Worm (Caenorhabditis elegans) whole organism, L4 larva: Measurements from ENCODE around the gene C45G9.9.

Experiments used
- F10B5.3 ChIP-seq: sonication (generic microtip); optimal IDR thresholded peaks from 2 replicates; lab custom pipeline; 2016; ENCODE audit warnings: mild to moderate bottlenecking, missing genetic modification characterization, missing compliant biosample characterization
- F26F4.8 ChIP-seq: fragments of 200-800 bp; sonication (Bioruptor generic); conservative IDR thresholded peaks from 2 replicates; pipeline ENCODE4 v1.3.6; 2022; ENCODE audit warnings: missing genetic modification characterization, missing compliant biosample characterization
- F49E8.2 ChIP-seq: sonication (generic microtip); optimal IDR thresholded peaks from 2 replicates; lab custom pipeline; 2016; ENCODE audit warnings: missing compliant biosample characterization, mild to moderate bottlenecking, missing genetic modification characterization, borderline replicate concordance
- Y105C5A.15 ChIP-seq: fragments of 200-800 bp; sonication (Bioruptor generic); IDR thresholded peaks from 2 replicates; pipeline ENCODE4 v1.3.6; 2022; ENCODE audit warnings: missing genetic modification characterization, missing compliant biosample characterization
- Y48G9A.11 ChIP-seq: fragments of 200-800 bp; sonication (Bioruptor generic); IDR thresholded peaks from 2 replicates; pipeline ENCODE4 v1.3.6; 2022; ENCODE audit warnings: missing genetic modification reagents, missing genetic modification characterization, missing compliant biosample characterization
- ZK337.2 ChIP-seq: fragments of 200-800 bp; sonication (Bioruptor generic); IDR thresholded peaks from 2 replicates; pipeline ENCODE4 v1.3.6; 2022; ENCODE audit warnings: missing genetic modification reagents, missing genetic modification characterization, missing compliant biosample characterization
- aha-1 ChIP-seq: fragments of 150-350 bp; peaks from one replicate; lab custom pipeline; 2014; ENCODE audit warnings: missing biosample characterization, missing genetic modification characterization
- aly-2 ChIP-seq: sonication (generic microtip); optimal IDR thresholded peaks from 2 replicates; lab custom pipeline; 2018; ENCODE audit warnings: missing biosample characterization, missing genetic modification characterization
- ama-1 ChIP-seq: fragments of 150-350 bp; optimal IDR thresholded peaks from 2 replicates; lab custom pipeline; 2014; ENCODE audit warnings: inconsistent platforms, mixed read lengths
- ceh-44 ChIP-seq: fragments of 200-800 bp; sonication (Bioruptor generic); IDR thresholded peaks from 2 replicates; pipeline ENCODE4 v1.3.6; 2022; ENCODE audit warnings: missing genetic modification reagents, missing genetic modification characterization, missing compliant biosample characterization
- ceh-82 ChIP-seq: sonication (generic microtip); optimal IDR thresholded peaks from 2 replicates; lab custom pipeline; 2017; ENCODE audit warnings: missing biosample characterization, missing genetic modification characterization
- ctbp-1 ChIP-seq: fragments of 200-800 bp; sonication (Bioruptor generic); IDR thresholded peaks from 2 replicates; pipeline ENCODE4 v1.3.6; 2022; ENCODE audit warnings: missing genetic modification reagents, missing genetic modification characterization, missing compliant biosample characterization
- daf-12 ChIP-seq: fragments of 150-350 bp; optimal IDR thresholded peaks from 2 replicates; lab custom pipeline; 2014; ENCODE audit warnings: missing biosample characterization, missing genetic modification reagents, missing genetic modification characterization
- daf-16 ChIP-seq, 3 experiments: sonication (generic microtip); optimal IDR thresholded peaks; 2 replicates each; lab custom pipeline; 2016 to 2017; ENCODE audit warnings: missing genetic modification characterization in 3 of 3, missing genetic modification reagents in 3 of 3, mild to moderate bottlenecking in 2 of 3, missing compliant biosample characterization in 2 of 3, missing biosample characterization in 1 of 3, moderate library complexity in 1 of 3
- dmd-6 ChIP-seq: fragments of 200-800 bp; sonication (Bioruptor generic); IDR thresholded peaks from 2 replicates; pipeline ENCODE4 v1.3.6; 2022; ENCODE audit warnings: missing genetic modification reagents, missing genetic modification characterization, missing compliant biosample characterization
- dmd-9 ChIP-seq: fragments of 200-800 bp; sonication (Bioruptor generic); IDR thresholded peaks from 2 replicates; pipeline ENCODE4 v1.3.6; 2022; ENCODE audit warnings: missing genetic modification reagents, missing genetic modification characterization, missing compliant biosample characterization
- duxl-1 ChIP-seq: sonication (generic microtip); optimal IDR thresholded peaks from 2 replicates; lab custom pipeline; 2016; ENCODE audit warnings: mild to moderate bottlenecking, missing genetic modification characterization, moderate library complexity, missing compliant biosample characterization; ENCODE audit not compliant: poor library complexity
- fkh-10 ChIP-seq: fragments of 150-350 bp; optimal IDR thresholded peaks from 2 replicates; lab custom pipeline; 2014; ENCODE audit warnings: missing biosample characterization, missing genetic modification reagents, missing genetic modification characterization
- hif-1 ChIP-seq, 2 experiments: sonication (generic microtip); optimal IDR thresholded peaks; 2 replicates each; lab custom pipeline; 2016 to 2017; ENCODE audit warnings: missing compliant biosample characterization in 2 of 2, missing genetic modification characterization in 2 of 2, missing genetic modification reagents in 2 of 2, missing genotype in 2 of 2, mild to moderate bottlenecking in 1 of 2
- hlh-30 ChIP-seq: sonication (generic microtip); optimal IDR thresholded peaks from 2 replicates; lab custom pipeline; 2017; ENCODE audit warnings: antibody characterized with exemption, mild to moderate bottlenecking, missing genetic modification characterization, missing compliant biosample characterization; ENCODE audit not compliant: insufficient read depth
- hmg-1.1 ChIP-seq: fragments of 200-800 bp; sonication (Bioruptor generic); IDR thresholded peaks from 2 replicates; pipeline ENCODE4 v1.3.6; 2022; ENCODE audit warnings: missing genetic modification reagents, missing genetic modification characterization, missing compliant biosample characterization
- jun-1 ChIP-seq: fragments of 150-350 bp; optimal IDR thresholded peaks from 2 replicates; lab custom pipeline; 2014; ENCODE audit warnings: missing biosample characterization, missing genetic modification reagents, missing genetic modification characterization
- lim-7 ChIP-seq: fragments of 200-800 bp; sonication (Bioruptor generic); IDR thresholded peaks from 2 replicates; pipeline ENCODE4 v1.3.6; 2022; ENCODE audit warnings: missing genetic modification characterization, missing compliant biosample characterization
- lin-1 ChIP-seq: fragments of 200-800 bp; sonication (Bioruptor generic); IDR thresholded peaks from 2 replicates; pipeline ENCODE4 v1.3.6; 2022; ENCODE audit warnings: missing genetic modification reagents, missing genetic modification characterization, missing compliant biosample characterization
- lin-15B ChIP-seq: fragments of 150-350 bp; sonication (generic microtip); optimal IDR thresholded peaks from 3 replicates; lab custom pipeline; 2014; ENCODE audit warnings: missing biosample characterization, missing genetic modification characterization
- lin-29 ChIP-seq: fragments of 200-800 bp; sonication (Bioruptor generic); IDR thresholded peaks from 2 replicates; pipeline ENCODE4 v1.3.6; 2022; ENCODE audit warnings: missing genetic modification reagents, missing genetic modification characterization, missing compliant biosample characterization
- lin-39 ChIP-seq: fragments of 150-350 bp; optimal IDR thresholded peaks from 2 replicates; lab custom pipeline; 2014; ENCODE audit warnings: missing biosample characterization, missing genetic modification reagents, missing genetic modification characterization
- lsy-2 ChIP-seq, 2 experiments: fragments of 150-350 bp in 1 of 2; sonication (generic microtip) in 1 of 2; optimal IDR thresholded peaks; 2 replicates each; lab custom pipeline; 2014 to 2017; ENCODE audit warnings: missing biosample characterization in 2 of 2, missing genetic modification characterization in 2 of 2
- madf-9 ChIP-seq: fragments of 200-800 bp; sonication (Bioruptor generic); conservative IDR thresholded peaks from 2 replicates; pipeline ENCODE4 v1.3.6; 2022; ENCODE audit warnings: missing genetic modification reagents, missing genetic modification characterization, missing compliant biosample characterization
- mep-1 ChIP-seq: fragments of 150-350 bp; sonication (generic microtip); optimal IDR thresholded peaks from 3 replicates; lab custom pipeline; 2014; ENCODE audit warnings: missing biosample characterization, missing genetic modification characterization
- mxl-2 ChIP-seq: fragments of 200-800 bp; sonication (Bioruptor generic); conservative IDR thresholded peaks from 2 replicates; pipeline ENCODE4 v1.3.6; 2022; ENCODE audit warnings: missing genetic modification reagents, missing genetic modification characterization, missing compliant biosample characterization
- mxl-3 ChIP-seq: fragments of 200-800 bp; sonication (Bioruptor generic); optimal IDR thresholded peaks from 2 replicates; lab custom pipeline; 2018; ENCODE audit warnings: mild to moderate bottlenecking, missing genetic modification characterization, missing compliant biosample characterization
- nhr-10 ChIP-seq: fragments of 150-350 bp; optimal IDR thresholded peaks from 2 replicates; lab custom pipeline; 2014; ENCODE audit warnings: missing biosample characterization, missing genetic modification characterization
- nhr-111 ChIP-seq: fragments of 200-800 bp; sonication (Bioruptor generic); optimal IDR thresholded peaks from 2 replicates; lab custom pipeline; 2018; ENCODE audit warnings: mild to moderate bottlenecking, missing genetic modification characterization, missing compliant biosample characterization
- nhr-42 ChIP-seq: fragments of 200-800 bp; sonication (Bioruptor generic); IDR thresholded peaks from 2 replicates; pipeline ENCODE4 v1.3.6; 2022; ENCODE audit warnings: missing genetic modification characterization, missing compliant biosample characterization
- nhr-6 ChIP-seq: fragments of 150-350 bp; optimal IDR thresholded peaks from 2 replicates; lab custom pipeline; 2014; ENCODE audit warnings: missing biosample characterization, missing genetic modification characterization
- nhr-77 ChIP-seq: fragments of 150-350 bp; optimal IDR thresholded peaks from 2 replicates; lab custom pipeline; 2014; ENCODE audit warnings: missing biosample characterization, missing genetic modification characterization
- php-3 ChIP-seq: fragments of 200-800 bp; sonication (Bioruptor generic); IDR thresholded peaks from 2 replicates; pipeline ENCODE4 v1.3.6; 2022; ENCODE audit warnings: missing genetic modification reagents, missing genetic modification characterization, missing compliant biosample characterization
- rbr-2 ChIP-seq: sonication (generic microtip); optimal IDR thresholded peaks from 2 replicates; lab custom pipeline; 2016; ENCODE audit warnings: missing genotype, missing genetic modification characterization, missing compliant biosample characterization
- set-16 ChIP-seq: fragments of 200-800 bp; sonication (Bioruptor generic); IDR thresholded peaks from 2 replicates; pipeline ENCODE4 v1.3.6; 2022; ENCODE audit warnings: missing genetic modification reagents, missing genetic modification characterization, missing compliant biosample characterization
- snpc-1.2 ChIP-seq: fragments of 200-800 bp; sonication (Bioruptor generic); IDR thresholded peaks from 2 replicates; pipeline ENCODE4 v1.3.6; 2022; ENCODE audit warnings: missing genetic modification reagents, missing genetic modification characterization, missing compliant biosample characterization
- spr-1 ChIP-seq: sonication (generic microtip); optimal IDR thresholded peaks from 2 replicates; lab custom pipeline; 2016; ENCODE audit warnings: mild to moderate bottlenecking, missing genetic modification characterization, missing compliant biosample characterization
- tag-97 ChIP-seq: fragments of 200-800 bp; sonication (Bioruptor generic); IDR thresholded peaks from 2 replicates; pipeline ENCODE4 v1.3.6; 2022; ENCODE audit warnings: missing genetic modification characterization, missing compliant biosample characterization
- unc-130 ChIP-seq: sonication (generic microtip); optimal IDR thresholded peaks from 2 replicates; lab custom pipeline; 2016; ENCODE audit warnings: missing genetic modification reagents, missing genetic modification characterization, missing compliant biosample characterization
- unc-62 ChIP-seq, 3 experiments: fragments of 150-350 bp in 1 of 3; sonication (generic microtip); optimal IDR thresholded peaks in 2 of 3; peaks in 1 of 3; 1 replicate in 1 of 3; 2 replicates in 2 of 3; lab custom pipeline; 2014 to 2017; ENCODE audit warnings: missing biosample characterization in 3 of 3, missing genetic modification characterization in 3 of 3, missing genetic modification reagents in 3 of 3, missing genotype in 1 of 3
- ztf-11 ChIP-seq: fragments of 150-350 bp; optimal IDR thresholded peaks from 2 replicates; lab custom pipeline; 2014; ENCODE audit warnings: missing biosample characterization, missing genetic modification characterization
- ztf-7 ChIP-seq: fragments of 150-350 bp; optimal IDR thresholded peaks from 2 replicates; lab custom pipeline; 2014; ENCODE audit warnings: missing biosample characterization, missing genetic modification characterization

C45G9.9 gene

ce11 chrIII:5080700-5081572, 25.3 kb upstream of the C45G9.9 start (continued):
- peak; percentile 38 for TF ChIP-seq jun-1
- peak; percentile 46 for TF ChIP-seq unc-130 (GFP tag; lab: Kevin White, UChicago)
- TF ChIP-seq mxl-3 = peak; percentile 60
- peak; percentile 70 for TF ChIP-seq fkh-10
- peak; percentile 81 for TF ChIP-seq nhr-111 (GFP tag; lab: Kevin White, UChicago)
- no peak for TF ChIP-seq ztf-11 (tag; lab: Kevin White, UChicago)
- 0 out of 2 replicates have a peak, but pooled peaks have one; percentile 58 for TF ChIP-seq mxl-2 (GFP tag; lab: Robert Waterston, UW)
- TF ChIP-seq rbr-2 (tag; lab: Kevin White, UChicago) = peak; percentile 90
- peak; percentile 90 for TF ChIP-seq ctbp-1 (GFP tag; lab: Robert Waterston, UW)
- no peak for TF ChIP-seq tag-97 (GFP tag; lab: Robert Waterston, UW)
- TF ChIP-seq nhr-6 (tag; lab: Kevin White, UChicago) = peak; percentile 46
- TF ChIP-seq F49E8.2 (tag; lab: Kevin White, UChicago) = peak; percentile 93
- peak; percentile 80 for TF ChIP-seq dmd-9 (GFP tag; lab: Robert Waterston, UW)
- TF ChIP-seq ceh-82 (tag; lab: Kevin White, UChicago) = no peak
- peak; percentile 86 for TF ChIP-seq snpc-1.2 (GFP tag; lab: Robert Waterston, UW)
- TF ChIP-seq lin-1 (GFP tag; lab: Robert Waterston, UW) = peak; percentile 73; the same call in 1 of the 2 replicates
- TF ChIP-seq Y48G9A.11 (GFP tag; lab: Robert Waterston, UW) = peak; percentile 87
- peak; percentile 81 for TF ChIP-seq ceh-44 (GFP tag; lab: Robert Waterston, UW)
- peak; percentile 87 for TF ChIP-seq duxl-1 (tag; lab: Kevin White, UChicago)
- peak; percentile 42; the same call in 1 of the 2 replicates for TF ChIP-seq set-16 (GFP tag; lab: Robert Waterston, UW)
- TF ChIP-seq ama-1 (lab: Kevin White, UChicago) = peak; percentile 41
- TF ChIP-seq hif-1 (tag; optimal IDR thresholded peaks at IDR 0.05; lab: Kevin White, UChicago) = peak; percentile 5 to 96
- peak in 1 of 2 experiments; percentile 57 for TF ChIP-seq unc-62 (GFP tag; optimal IDR thresholded peaks at IDR 0.05 in 1 of 2; lab: Kevin White, UChicago)
- no peak for TF ChIP-seq unc-62 (tag; optimal IDR thresholded peaks at IDR 0.05; lab: Kevin White, UChicago)
- peak; percentile 49; the same call in 1 of the 2 replicates for TF ChIP-seq lin-29 (GFP tag; lab: Robert Waterston, UW)
- no peak for TF ChIP-seq nhr-77 (tag; lab: Kevin White, UChicago)
- TF ChIP-seq lin-39 = no peak
- peak; percentile 67 for TF ChIP-seq dmd-6 (GFP tag; lab: Robert Waterston, UW)
- TF ChIP-seq spr-1 = peak; percentile 77
- no peak for TF ChIP-seq lin-15B (tag; lab: Kevin White, UChicago)

ce11 chrIII:5078062-5078461, 22.5 kb upstream of the C45G9.9 start:
- TF ChIP-seq aha-1 (tag; lab: Kevin White, UChicago) (no peak), snpc-1.2 (GFP tag; lab: Robert Waterston, UW) (no peak), lim-7 (GFP tag; lab: Robert Waterston, UW) (no peak), nhr-42 (GFP tag; lab: Robert Waterston, UW) (no peak), daf-16 (GFP tag; optimal IDR thresholded peaks at IDR 0.05; lab: Kevin White, UChicago) (peak in 1 of 2 experiments; percentile 79), daf-16 (tag; optimal IDR thresholded peaks at IDR 0.05; lab: Kevin White, UChicago) (peak; percentile 98), madf-9 (GFP tag; lab: Robert Waterston, UW) (no peak), aly-2 (no peak), lin-29 (GFP tag; lab: Robert Waterston, UW) (no peak), F10B5.3 (tag; lab: Kevin White, UChicago) (no peak), php-3 (GFP tag; lab: Robert Waterston, UW) (0 out of 2 replicates have a peak, but pooled peaks have one; percentile 43), dmd-9 (GFP tag; lab: Robert Waterston, UW) (no peak), ztf-11 (tag; lab: Kevin White, UChicago) (no peak), ZK337.2 (GFP tag; lab: Robert Waterston, UW) (no peak), lsy-2 (tag; optimal IDR thresholded peaks at IDR 0.05; lab: Kevin White, UChicago) (peak in 1 of 2 experiments; percentile 75), nhr-10 (tag; lab: Kevin White, UChicago) (peak; percentile 25), ztf-7 (no peak), Y48G9A.11 (GFP tag; lab: Robert Waterston, UW) (no peak), Y105C5A.15 (no peak), nhr-111 (GFP tag; lab: Kevin White, UChicago) (no peak), daf-12 (tag; lab: Kevin White, UChicago) (no peak), F26F4.8 (GFP tag; lab: Robert Waterston, UW) (no peak), mep-1 (tag; lab: Kevin White, UChicago) (peak; percentile 81), hmg-1.1 (GFP tag; lab: Robert Waterston, UW) (no peak), hlh-30 (tag; lab: Kevin White, UChicago) (peak; percentile 89)
